Worm (Caenorhabditis elegans) whole organism, late embryonic: Measurements from ENCODE around the gene C45G9.8.

Experiments
- F13H6.1 ChIP-seq: sonication (generic microtip); optimal IDR thresholded peaks from 2 replicates; lab custom pipeline; 2016; ENCODE audit warnings: missing genetic modification characterization, missing compliant biosample characterization
- Y22D7AL.16 ChIP-seq: sonication (generic microtip); optimal IDR thresholded peaks from 2 replicates; lab custom pipeline; 2016; ENCODE audit warnings: missing genetic modification characterization, missing compliant biosample characterization
- ama-1 ChIP-seq: fragments of 150-350 bp; optimal IDR thresholded peaks from 2 replicates; lab custom pipeline; 2014
- ceh-6 ChIP-seq: fragments of 200-800 bp; sonication (Bioruptor generic); optimal IDR thresholded peaks from 2 replicates; lab custom pipeline; 2018; ENCODE audit warnings: mild to moderate bottlenecking, missing genetic modification characterization, missing compliant biosample characterization
- ceh-9 ChIP-seq: sonication (generic microtip); optimal IDR thresholded peaks from 2 replicates; lab custom pipeline; 2016; ENCODE audit warnings: mild to moderate bottlenecking, missing genetic modification characterization, inconsistent platforms, missing compliant biosample characterization
- dve-1 ChIP-seq: sonication (generic microtip); optimal IDR thresholded peaks from 2 replicates; lab custom pipeline; 2017; ENCODE audit warnings: antibody characterized with exemption, mild to moderate bottlenecking, missing genetic modification characterization, missing compliant biosample characterization
- eyg-1 ChIP-seq: sonication (generic microtip); optimal IDR thresholded peaks from 2 replicates; lab custom pipeline; 2016; ENCODE audit warnings: missing genotype, missing genetic modification characterization, missing compliant biosample characterization
- pha-4 ChIP-seq: fragments of 150-350 bp; optimal IDR thresholded peaks from 2 replicates; lab custom pipeline; 2018; ENCODE audit warnings: missing biosample characterization, missing genetic modification reagents, missing genetic modification characterization
- pqm-1 ChIP-seq: sonication (generic microtip); optimal IDR thresholded peaks from 2 replicates; lab custom pipeline; 2016; ENCODE audit warnings: missing genetic modification characterization, missing compliant biosample characterization
- sox-4 ChIP-seq: sonication (generic microtip); optimal IDR thresholded peaks from 2 replicates; lab custom pipeline; 2017; ENCODE audit warnings: mild to moderate bottlenecking, missing genetic modification characterization, inconsistent platforms, missing compliant biosample characterization
- tbx-2 ChIP-seq: sonication (generic microtip); optimal IDR thresholded peaks from 2 replicates; lab custom pipeline; 2016; ENCODE audit warnings: missing genetic modification characterization, missing compliant biosample characterization
- unc-42 ChIP-seq: sonication (generic microtip); optimal IDR thresholded peaks from 2 replicates; lab custom pipeline; 2016; ENCODE audit warnings: missing genotype, missing genetic modification characterization, missing compliant biosample characterization
- unc-86 ChIP-seq: sonication (generic microtip); optimal IDR thresholded peaks from 2 replicates; lab custom pipeline; 2016; ENCODE audit warnings: missing genetic modification characterization, missing compliant biosample characterization
- ztf-16 ChIP-seq: sonication (generic microtip); optimal IDR thresholded peaks from 2 replicates; lab custom pipeline; 2017; ENCODE audit warnings: missing genetic modification characterization, missing compliant biosample characterization

ce11 chrIII:5013915-5014346 lies 39.5 kb downstream of the C45G9.8 start:
- TF ChIP-seq dve-1 (tag; lab: Kevin White, UChicago), result peak; percentile 38
- no peak for TF ChIP-seq ceh-9
- peak; percentile 23 for TF ChIP-seq pqm-1 (tag; lab: Kevin White, UChicago)
- peak; percentile 32 for TF ChIP-seq sox-4 (tag; lab: Kevin White, UChicago)
- TF ChIP-seq F13H6.1 (tag; lab: Kevin White, UChicago), result peak; percentile 86
- TF ChIP-seq unc-86, result no peak
- no peak for TF ChIP-seq ama-1 (lab: Kevin White, UChicago)
- TF ChIP-seq unc-42 (tag; lab: Kevin White, UChicago), result peak; percentile 96
- TF ChIP-seq pha-4 (tag; lab: Kevin White, UChicago), result no peak
- TF ChIP-seq ceh-6 (GFP tag; lab: Kevin White, UChicago), result no peak
- TF ChIP-seq eyg-1 (tag; lab: Kevin White, UChicago), result peak; percentile 40
- TF ChIP-seq tbx-2 (tag; lab: Kevin White, UChicago), result peak; percentile 97
- no peak for TF ChIP-seq ztf-16 (tag; lab: Kevin White, UChicago)
- no peak for TF ChIP-seq Y22D7AL.16 (tag; lab: Kevin White, UChicago)
